Worm (Caenorhabditis elegans) whole organism, young adult: ENCODE measurements around the gene Y49F6B.19.

Experiments
- B0035.1 ChIP-seq: sonication (generic microtip); optimal IDR thresholded peaks from 2 replicates; lab custom pipeline; 2016; ENCODE audit warnings: missing genetic modification characterization, mild to moderate bottlenecking, missing compliant biosample characterization, missing genotype, missing genetic modification reagents
- B0261.1 ChIP-seq: sonication (generic microtip); optimal IDR thresholded peaks from 2 replicates; lab custom pipeline; 2016; ENCODE audit warnings: mild to moderate bottlenecking, missing genetic modification characterization, moderate library complexity, missing compliant biosample characterization
- C06A6.2 ChIP-seq: fragments of 200-800 bp; sonication (Bioruptor generic); conservative IDR thresholded peaks from 2 replicates; pipeline ENCODE4 v1.3.6; 2022; ENCODE audit warnings: missing genetic modification characterization, missing compliant biosample characterization
- C17E4.6 ChIP-seq: fragments of 200-800 bp; sonication (Bioruptor generic); IDR thresholded peaks from 2 replicates; pipeline ENCODE4 v1.3.6; 2022; ENCODE audit warnings: missing genetic modification reagents, missing genetic modification characterization, missing compliant biosample characterization
- F37B4.10 ChIP-seq: fragments of 200-800 bp; sonication (Bioruptor generic); IDR thresholded peaks from 2 replicates; pipeline ENCODE4 v1.3.6; 2022; ENCODE audit warnings: missing genetic modification characterization, missing compliant biosample characterization
- F55B11.4 ChIP-seq: sonication (generic microtip); optimal IDR thresholded peaks from 2 replicates; lab custom pipeline; 2016; ENCODE audit warnings: missing compliant biosample characterization, missing genetic modification characterization, borderline replicate concordance; ENCODE audit not compliant: insufficient read depth
- T26A5.8 ChIP-seq: sonication (generic microtip); optimal IDR thresholded peaks from 2 replicates; lab custom pipeline; 2016; ENCODE audit warnings: missing genetic modification characterization, missing compliant biosample characterization
- Y53F4B.3 ChIP-seq: fragments of 200-800 bp; sonication (Bioruptor generic); IDR thresholded peaks from 2 replicates; pipeline ENCODE4 v1.3.6; 2022; ENCODE audit warnings: missing genetic modification reagents, missing genetic modification characterization, missing compliant biosample characterization
- Y56A3A.18 ChIP-seq: fragments of 200-800 bp; sonication (Bioruptor generic); IDR thresholded peaks from 2 replicates; pipeline ENCODE4 v1.3.6; 2022; ENCODE audit warnings: missing genetic modification reagents, missing genetic modification characterization, missing compliant biosample characterization
- Y95B8A.8 ChIP-seq: fragments of 200-800 bp; sonication (Bioruptor generic); IDR thresholded peaks from 2 replicates; pipeline ENCODE4 v1.3.6; 2022; ENCODE audit warnings: missing genetic modification reagents, missing genetic modification characterization, missing compliant biosample characterization
- akir-1 ChIP-seq: fragments of 200-800 bp; sonication (Bioruptor generic); optimal IDR thresholded peaks from 2 replicates; lab custom pipeline; 2018; ENCODE audit warnings: mild to moderate bottlenecking, missing genetic modification characterization, moderate library complexity, missing compliant biosample characterization
- atf-7 ChIP-seq: sonication (generic microtip); optimal IDR thresholded peaks from 2 replicates; lab custom pipeline; 2017; ENCODE audit warnings: mild to moderate bottlenecking, missing genetic modification characterization, missing compliant biosample characterization
- attf-5 ChIP-seq: fragments of 200-800 bp; sonication (Bioruptor generic); optimal IDR thresholded peaks from 2 replicates; lab custom pipeline; 2018; ENCODE audit warnings: mild to moderate bottlenecking, missing genetic modification characterization, missing compliant biosample characterization
- bed-1 ChIP-seq: fragments of 200-800 bp; sonication (Bioruptor generic); IDR thresholded peaks from 2 replicates; pipeline ENCODE4 v1.3.6; 2022; ENCODE audit warnings: missing genetic modification reagents, missing genetic modification characterization, missing compliant biosample characterization
- bed-2 ChIP-seq: fragments of 200-800 bp; sonication (Bioruptor generic); IDR thresholded peaks from 2 replicates; pipeline ENCODE4 v1.3.6; 2022; ENCODE audit warnings: missing genetic modification reagents, missing genetic modification characterization, missing compliant biosample characterization
- ceh-58 ChIP-seq: fragments of 200-800 bp; sonication (Bioruptor generic); IDR thresholded peaks from 2 replicates; pipeline ENCODE4 v1.3.6; 2022; ENCODE audit warnings: missing genetic modification characterization, missing compliant biosample characterization
- dox-1 ChIP-seq: fragments of 200-800 bp; sonication (Bioruptor generic); IDR thresholded peaks from 2 replicates; pipeline ENCODE4 v1.3.6; 2022; ENCODE audit warnings: missing genetic modification reagents, missing genetic modification characterization, missing compliant biosample characterization
- ets-4 ChIP-seq: fragments of 200-800 bp; sonication (Bioruptor generic); optimal IDR thresholded peaks from 2 replicates; lab custom pipeline; 2018; ENCODE audit warnings: mild to moderate bottlenecking, missing genetic modification characterization, missing compliant biosample characterization
- hlh-26 ChIP-seq: fragments of 200-800 bp; sonication (Bioruptor generic); conservative IDR thresholded peaks from 2 replicates; pipeline ENCODE4 v1.3.6; 2022; ENCODE audit warnings: missing genetic modification reagents, missing genetic modification characterization, missing compliant biosample characterization
- hmg-20 ChIP-seq: fragments of 200-800 bp; sonication (Bioruptor generic); IDR thresholded peaks from 2 replicates; pipeline ENCODE4 v1.3.6; 2022; ENCODE audit warnings: missing genetic modification reagents, missing genetic modification characterization, missing compliant biosample characterization
- hsf-1 ChIP-seq: fragments of 200-800 bp; sonication (Bioruptor generic); IDR thresholded peaks from 2 replicates; pipeline ENCODE4 v1.3.6; 2022; ENCODE audit warnings: missing genetic modification reagents, missing genetic modification characterization, missing compliant biosample characterization
- let-526 ChIP-seq: fragments of 200-800 bp; sonication (Bioruptor generic); IDR thresholded peaks from 2 replicates; pipeline ENCODE4 v1.3.6; 2022; ENCODE audit warnings: missing genetic modification reagents, missing genetic modification characterization, missing compliant biosample characterization
- let-607 ChIP-seq, 2 experiments: fragments of 200-800 bp in 1 of 2; sonication (Bioruptor generic) in 1 of 2; sonication (generic microtip) in 1 of 2; optimal IDR thresholded peaks; 2 replicates each; lab custom pipeline; 2016 to 2018; ENCODE audit warnings: mild to moderate bottlenecking in 2 of 2, missing compliant biosample characterization in 2 of 2, missing genetic modification characterization in 2 of 2, moderate library complexity in 2 of 2, missing genotype in 1 of 2
- lsl-1 ChIP-seq: fragments of 200-800 bp; sonication (Bioruptor generic); optimal IDR thresholded peaks from 2 replicates; lab custom pipeline; 2018; ENCODE audit warnings: mild to moderate bottlenecking, missing genetic modification characterization, moderate library complexity, missing compliant biosample characterization
- madf-8 ChIP-seq: fragments of 200-800 bp; sonication (Bioruptor generic); conservative IDR thresholded peaks from 2 replicates; pipeline ENCODE4 v1.3.6; 2022; ENCODE audit warnings: missing genetic modification reagents, missing genetic modification characterization, missing compliant biosample characterization
- nfya-1 ChIP-seq: sonication (generic microtip); optimal IDR thresholded peaks from 2 replicates; lab custom pipeline; 2017; ENCODE audit warnings: antibody characterized with exemption, missing compliant biosample characterization, missing genetic modification characterization, borderline replicate concordance; ENCODE audit not compliant: insufficient read depth
- nfya-2 ChIP-seq: fragments of 200-800 bp; sonication (Bioruptor generic); IDR thresholded peaks from 2 replicates; pipeline ENCODE4 v1.3.6; 2022; ENCODE audit warnings: missing genetic modification reagents, missing genetic modification characterization, missing compliant biosample characterization
- nhr-27 ChIP-seq: fragments of 200-800 bp; sonication (Bioruptor generic); optimal IDR thresholded peaks from 2 replicates; lab custom pipeline; 2018; ENCODE audit warnings: mild to moderate bottlenecking, missing genetic modification characterization, moderate library complexity, missing compliant biosample characterization
- nhr-80 ChIP-seq: sonication (generic microtip); optimal IDR thresholded peaks from 2 replicates; lab custom pipeline; 2016; ENCODE audit warnings: missing genetic modification characterization, missing compliant biosample characterization
- pbrm-1 ChIP-seq: fragments of 200-800 bp; sonication (Bioruptor generic); IDR thresholded peaks from 2 replicates; pipeline ENCODE4 v1.3.6; 2022; ENCODE audit warnings: missing genetic modification reagents, missing genetic modification characterization, missing compliant biosample characterization
- pha-4 ChIP-seq: fragments of 150-350 bp; sonication (generic microtip); optimal IDR thresholded peaks from 2 replicates; lab custom pipeline; 2014; ENCODE audit warnings: missing biosample characterization, missing genetic modification reagents, missing genetic modification characterization
- rcor-1 ChIP-seq: fragments of 200-800 bp; sonication (Bioruptor generic); IDR thresholded peaks from 2 replicates; pipeline ENCODE4 v1.3.6; 2022; ENCODE audit warnings: missing genetic modification reagents, missing genetic modification characterization, missing compliant biosample characterization
- rec-8 ChIP-seq, 2 experiments: sonication (generic microtip); optimal IDR thresholded peaks; 2 replicates each; lab custom pipeline; 2016; ENCODE audit warnings: mild to moderate bottlenecking in 2 of 2, missing genetic modification characterization in 2 of 2, missing genetic modification reagents in 2 of 2, missing genotype in 2 of 2, missing biosample characterization in 1 of 2, missing compliant biosample characterization in 1 of 2, moderate library complexity in 1 of 2
- repo-1 ChIP-seq: sonication (generic microtip); optimal IDR thresholded peaks from 2 replicates; lab custom pipeline; 2017; ENCODE audit warnings: mild to moderate bottlenecking, missing genetic modification characterization, missing compliant biosample characterization
- rpc-1 ChIP-seq, 2 experiments: fragments of 150-350 bp in 1 of 2; sonication (generic microtip) in 1 of 2; optimal IDR thresholded peaks; 2 replicates each; lab custom pipeline; 2014 to 2018; ENCODE audit warnings: missing biosample characterization in 1 of 2, missing genetic modification characterization in 1 of 2, missing genetic modification reagents in 1 of 2, missing genotype in 1 of 2
- sdz-38 ChIP-seq: sonication (generic microtip); optimal IDR thresholded peaks from 2 replicates; lab custom pipeline; 2016; ENCODE audit warnings: missing genotype, missing genetic modification characterization, missing compliant biosample characterization
- sea-2 ChIP-seq: fragments of 200-800 bp; sonication (Bioruptor generic); IDR thresholded peaks from 2 replicates; pipeline ENCODE4 v1.3.6; 2022; ENCODE audit warnings: missing genetic modification characterization, missing compliant biosample characterization
- somi-1 ChIP-seq: fragments of 200-800 bp; sonication (Bioruptor generic); optimal IDR thresholded peaks from 2 replicates; lab custom pipeline; 2018; ENCODE audit warnings: mild to moderate bottlenecking, missing genetic modification characterization, missing compliant biosample characterization
- tbx-9 ChIP-seq: sonication (generic microtip); optimal IDR thresholded peaks from 2 replicates; lab custom pipeline; 2016; ENCODE audit warnings: borderline replicate concordance, missing genetic modification characterization, inconsistent platforms, missing compliant biosample characterization
- tlf-1 ChIP-seq: fragments of 200-800 bp; sonication (Bioruptor generic); optimal IDR thresholded peaks from 2 replicates; lab custom pipeline; 2018; ENCODE audit warnings: mild to moderate bottlenecking, missing genetic modification characterization, missing compliant biosample characterization
- unc-130 ChIP-seq: sonication (generic microtip); optimal IDR thresholded peaks from 2 replicates; lab custom pipeline; 2016; ENCODE audit warnings: missing genetic modification reagents, missing genetic modification characterization, missing compliant biosample characterization
- unc-62 ChIP-seq: fragments of 150-350 bp; optimal IDR thresholded peaks from 2 replicates; lab custom pipeline; 2014; ENCODE audit warnings: missing biosample characterization, missing genetic modification reagents, missing genetic modification characterization
- zfh-2 ChIP-seq: fragments of 200-800 bp; sonication (Bioruptor generic); conservative IDR thresholded peaks from 2 replicates; pipeline ENCODE4 v1.3.6; 2022; ENCODE audit warnings: missing genetic modification reagents, missing genetic modification characterization, missing compliant biosample characterization
- ztf-18 ChIP-seq: sonication (generic microtip); optimal IDR thresholded peaks from 2 replicates; lab custom pipeline; 2016; ENCODE audit warnings: missing genotype, mild to moderate bottlenecking, missing genetic modification characterization, missing compliant biosample characterization
- ztf-22 ChIP-seq: fragments of 200-800 bp; sonication (Bioruptor generic); optimal IDR thresholded peaks from 2 replicates; lab custom pipeline; 2018; ENCODE audit warnings: mild to moderate bottlenecking, missing genetic modification characterization, moderate library complexity, missing compliant biosample characterization
- ztf-28 ChIP-seq: fragments of 200-800 bp; sonication (Bioruptor generic); IDR thresholded peaks from 2 replicates; pipeline ENCODE4 v1.3.6; 2022; ENCODE audit warnings: missing genetic modification reagents, missing genetic modification characterization, missing compliant biosample characterization

The Y49F6B.19 gene

DNA sequence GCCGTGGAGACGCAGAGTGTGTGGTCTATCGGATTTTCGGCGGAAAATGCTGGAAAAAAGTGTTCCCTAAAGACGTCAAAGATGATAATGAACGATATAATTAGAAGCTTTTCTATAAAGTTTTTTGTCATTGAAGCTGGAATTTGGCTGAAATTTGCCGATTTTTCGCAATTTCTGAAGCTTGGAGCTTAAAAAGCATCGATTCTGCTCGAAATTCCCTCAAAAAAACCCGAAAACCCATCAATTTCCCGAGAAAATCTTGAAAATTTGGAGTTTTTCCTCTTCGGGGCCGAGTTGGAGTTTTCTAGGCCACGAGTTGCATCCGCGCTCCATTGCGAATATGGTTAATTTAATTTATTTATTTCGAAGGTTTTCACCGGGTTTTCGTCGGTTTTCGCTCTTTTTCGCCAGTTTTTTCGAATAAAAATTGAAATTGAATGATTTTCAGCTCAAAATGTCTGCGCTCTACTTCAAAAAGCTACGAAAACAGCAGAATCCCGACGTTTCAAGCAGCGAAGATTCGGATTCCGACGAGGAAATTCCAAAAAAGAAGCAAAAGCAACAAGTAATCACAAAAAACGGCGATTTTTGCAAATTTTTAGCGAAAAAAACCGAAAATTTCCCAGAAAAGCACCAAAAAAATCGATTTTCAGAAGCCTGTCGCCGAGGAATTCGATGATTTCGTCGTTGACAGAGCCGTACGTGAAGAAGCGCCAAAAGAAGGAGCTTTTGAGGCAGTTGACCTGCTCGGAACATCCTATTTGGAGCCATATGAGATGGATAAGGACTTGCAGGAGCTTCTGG, 9.4 kb downstream of the Y49F6B.19 start, which contains the start of the genes col-71 and Y49F6B.2 (continued):
- TF ChIP-seq C17E4.6 (GFP tag; lab: Robert Waterston, UW) (no peak), hmg-20 (0 out of 2 replicates have a peak, but pooled peaks have one; percentile 7), bed-2 (GFP tag; lab: Robert Waterston, UW) (peak; percentile 59; the same call in 1 of the 2 replicates), ceh-58 (GFP tag; lab: Robert Waterston, UW) (no peak), nfya-1 (no peak), pbrm-1 (GFP tag; lab: Robert Waterston, UW) (peak; percentile 58; the same call in 1 of the 2 replicates), let-607 (tag; optimal IDR thresholded peaks at IDR 0.05; lab: Kevin White, UChicago) (peak in 1 of 2 experiments; percentile 52), sdz-38 (no peak), zfh-2 (no peak), tbx-9 (no peak), bed-1 (GFP tag; lab: Robert Waterston, UW) (no peak), akir-1 (GFP tag; lab: Kevin White, UChicago) (no peak), Y53F4B.3 (no peak), nhr-27 (no peak), atf-7 (tag; lab: Kevin White, UChicago) (no peak), ets-4 (GFP tag; lab: Kevin White, UChicago) (no peak), F37B4.10 (GFP tag; lab: Robert Waterston, UW) (no peak), nfya-2 (no peak), unc-130 (GFP tag; lab: Kevin White, UChicago) (peak; percentile 20), ztf-28 (GFP tag; lab: Robert Waterston, UW) (peak; percentile 53; the same call in 1 of the 2 replicates), rcor-1 (GFP tag; lab: Robert Waterston, UW) (peak; percentile 67), pha-4 (tag; lab: Kevin White, UChicago) (no peak), attf-5 (GFP tag; lab: Kevin White, UChicago) (peak; percentile 58), somi-1 (GFP tag; lab: Kevin White, UChicago) (no peak), T26A5.8 (tag; lab: Kevin White, UChicago) (no peak), ztf-22 (GFP tag; lab: Kevin White, UChicago) (no peak), rec-8 (tag; optimal IDR thresholded peaks at IDR 0.05; lab: Kevin White, UChicago) (peak; percentile 37 to 49), unc-62 (GFP tag; lab: Kevin White, UChicago) (no peak), C06A6.2 (GFP tag; lab: Robert Waterston, UW) (no peak), hlh-26 (GFP tag; lab: Robert Waterston, UW) (no peak), F55B11.4 (tag; lab: Kevin White, UChicago) (no peak), sea-2 (GFP tag; lab: Robert Waterston, UW) (no peak), Y56A3A.18 (GFP tag; lab: Robert Waterston, UW) (no peak), rpc-1 (optimal IDR thresholded peaks at IDR 0.05; lab: Kevin White, UChicago) (no peak), rpc-1 (tag; optimal IDR thresholded peaks at IDR 0.05; lab: Kevin White, UChicago) (no peak), nhr-80 (tag; lab: Kevin White, UChicago) (peak; percentile 21), B0035.1 (tag; lab: Kevin White, UChicago) (no peak), tlf-1 (GFP tag; lab: Kevin White, UChicago) (peak; percentile 18), let-526 (0 out of 2 replicates have a peak, but pooled peaks have one; percentile 8), hsf-1 (GFP tag; lab: Robert Waterston, UW) (no peak), lsl-1 (GFP tag; lab: Kevin White, UChicago) (peak; percentile 46), ztf-18 (no peak), B0261.1 (no peak), madf-8 (GFP tag; lab: Robert Waterston, UW) (peak; percentile 28; the same call in 1 of the 2 replicates), Y95B8A.8 (no peak), repo-1 (tag; lab: Kevin White, UChicago) (no peak), dox-1 (GFP tag; lab: Robert Waterston, UW) (peak; percentile 92)
